Fruit fly (Drosophila melanogaster) whole organism, embryonic: Measurements from ENCODE around the gene slmb.

ENCODE experiments used
- Abd-B ChIP-seq: fragments of 200-800 bp; sonication (Bioruptor generic); optimal IDR thresholded peaks from 2 replicates; lab custom pipeline; 2018; ENCODE audit warnings: missing biosample characterization, mild to moderate bottlenecking, missing genetic modification characterization, moderate library complexity
- Ada2b ChIP-seq: fragments of 200-800 bp; sonication (Bioruptor generic); IDR thresholded peaks from 2 replicates; pipeline ENCODE4 v1.3.6; 2022; ENCODE audit warnings: missing biosample characterization, missing genetic modification characterization
- Atf-2 ChIP-seq: fragments of 200-800 bp; sonication (Bioruptor generic); optimal IDR thresholded peaks from 2 replicates; lab custom pipeline; 2016; ENCODE audit warnings: missing biosample characterization, missing genetic modification characterization
- Bdp1 ChIP-seq: fragments of 200-800 bp; sonication (Bioruptor generic); optimal IDR thresholded peaks from 3 replicates; lab custom pipeline; 2016; ENCODE audit warnings: missing biosample characterization, missing genetic modification characterization
- Bteb2 ChIP-seq: fragments of 200-800 bp; sonication (Bioruptor generic); optimal IDR thresholded peaks from 2 replicates; lab custom pipeline; 2016; ENCODE audit warnings: missing biosample characterization, missing genetic modification characterization
- CG10147 ChIP-seq: fragments of 200-800 bp; sonication (Bioruptor generic); optimal IDR thresholded peaks from 2 replicates; lab custom pipeline; 2019; ENCODE audit warnings: missing biosample characterization, mild to moderate bottlenecking, missing genetic modification characterization, moderate library complexity
- CG10366 ChIP-seq: fragments of 200-800 bp; sonication (Bioruptor generic); IDR thresholded peaks from 2 replicates; pipeline ENCODE4 v1.3.6; 2022; ENCODE audit warnings: missing biosample characterization, missing genetic modification characterization
- CG14441 ChIP-seq: fragments of 200-800 bp; sonication (Bioruptor generic); IDR thresholded peaks from 2 replicates; pipeline ENCODE4 v1.3.6; 2022; ENCODE audit warnings: missing biosample characterization, missing genetic modification characterization
- CG15696 ChIP-seq: fragments of 200-800 bp; sonication (Bioruptor generic); optimal IDR thresholded peaks from 2 replicates; lab custom pipeline; 2019; ENCODE audit warnings: missing biosample characterization, mild to moderate bottlenecking, missing genetic modification characterization, moderate library complexity
- CG16863 ChIP-seq: fragments of 200-800 bp; sonication (Bioruptor generic); optimal IDR thresholded peaks from 3 replicates; lab custom pipeline; 2016; ENCODE audit warnings: missing biosample characterization, missing genetic modification characterization
- CG17328 ChIP-seq: fragments of 200-800 bp; sonication (Bioruptor generic); IDR thresholded peaks from 2 replicates; pipeline ENCODE4 v1.3.6; 2022; ENCODE audit warnings: missing biosample characterization, missing genetic modification characterization
- CG1832 ChIP-seq: fragments of 200-800 bp; sonication (Bioruptor generic); optimal IDR thresholded peaks from 2 replicates; lab custom pipeline; 2017; ENCODE audit warnings: missing biosample characterization, mild to moderate bottlenecking, missing genetic modification characterization, inconsistent platforms
- CG2202 ChIP-seq: fragments of 200-800 bp; sonication (Bioruptor generic); optimal IDR thresholded peaks from 2 replicates; lab custom pipeline; 2018; ENCODE audit warnings: missing biosample characterization, mild to moderate bottlenecking, missing genetic modification characterization
- CG31224 ChIP-seq: fragments of 200-800 bp; sonication (Bioruptor generic); IDR thresholded peaks from 2 replicates; pipeline ENCODE4 v1.3.6; 2022; ENCODE audit warnings: missing biosample characterization, missing genetic modification characterization
- CG3726 ChIP-seq: fragments of 200-800 bp; sonication (Bioruptor generic); IDR thresholded peaks from 3 replicates; pipeline ENCODE4, ENCODE4 v1.3.6; 2022; ENCODE audit warnings: missing biosample characterization, missing genetic modification characterization
- CG3995 ChIP-seq: fragments of 200-800 bp; sonication (Bioruptor generic); optimal IDR thresholded peaks from 3 replicates; lab custom pipeline; 2016; ENCODE audit warnings: missing biosample characterization, missing genetic modification characterization
- CG4360 ChIP-seq: fragments of 200-800 bp; sonication (Bioruptor generic); IDR thresholded peaks from 2 replicates; pipeline ENCODE4 v1.3.6; 2022; ENCODE audit warnings: missing biosample characterization, missing genetic modification characterization
- CG4707 ChIP-seq: fragments of 200-800 bp; sonication (Bioruptor generic); optimal IDR thresholded peaks from 2 replicates; lab custom pipeline; 2018; ENCODE audit warnings: missing biosample characterization, mild to moderate bottlenecking, missing genetic modification characterization, moderate library complexity
- CG6175 ChIP-seq: fragments of 200-800 bp; sonication (Bioruptor generic); IDR thresholded peaks from 3 replicates; pipeline ENCODE4 v1.3.6; 2022; ENCODE audit warnings: missing biosample characterization, missing genetic modification characterization
- CG7556 ChIP-seq: fragments of 200-800 bp; sonication (Bioruptor generic); optimal IDR thresholded peaks from 2 replicates; lab custom pipeline; 2017; ENCODE audit warnings: missing biosample characterization, mild to moderate bottlenecking, missing genetic modification characterization
- CG7928 ChIP-seq: fragments of 200-800 bp; sonication (Bioruptor generic); optimal IDR thresholded peaks from 2 replicates; lab custom pipeline; 2017; ENCODE audit warnings: missing biosample characterization, mild to moderate bottlenecking, missing genetic modification characterization
- CG9727 ChIP-seq: fragments of 200-800 bp; sonication (Bioruptor generic); optimal IDR thresholded peaks from 3 replicates; lab custom pipeline; 2017; ENCODE audit warnings: missing biosample characterization, mild to moderate bottlenecking, missing genetic modification characterization
- CHES-1-like ChIP-seq: fragments of 200-800 bp; sonication (Bioruptor generic); optimal IDR thresholded peaks from 2 replicates; lab custom pipeline; 2016; ENCODE audit warnings: missing biosample characterization, missing genetic modification characterization
- Camta ChIP-seq: fragments of 200-800 bp; sonication (Bioruptor generic); optimal IDR thresholded peaks from 2 replicates; lab custom pipeline; 2016; ENCODE audit warnings: missing biosample characterization, missing genetic modification characterization
- CrebB ChIP-seq: fragments of 200-800 bp; sonication (Bioruptor generic); optimal IDR thresholded peaks from 3 replicates; lab custom pipeline; 2018; ENCODE audit warnings: missing biosample characterization, mild to moderate bottlenecking, missing genetic modification characterization
- D19B ChIP-seq: fragments of 200-800 bp; sonication (Bioruptor generic); optimal IDR thresholded peaks from 2 replicates; lab custom pipeline; 2017; ENCODE audit warnings: missing biosample characterization, mild to moderate bottlenecking, missing genetic modification characterization
- Doc3 ChIP-seq: fragments of 200-800 bp; sonication (Bioruptor generic); IDR thresholded peaks from 3 replicates; pipeline ENCODE4 v1.3.6; 2022; ENCODE audit warnings: missing biosample characterization, missing genetic modification characterization; ENCODE audit not compliant: partially characterized antibody
- Gsc ChIP-seq: fragments of 200-800 bp; sonication (Bioruptor generic); IDR thresholded peaks from 2 replicates; pipeline ENCODE4 v1.3.6; 2022; ENCODE audit warnings: missing biosample characterization, missing genetic modification characterization
- Hr78 ChIP-seq, 2 experiments: fragments of 200-800 bp in 1 of 2; fragments of >200 bp in 1 of 2; sonication (Bioruptor generic) in 1 of 2; optimal IDR thresholded peaks; 2 replicates each; lab custom pipeline; 2017 to 2019; ENCODE audit warnings: missing biosample characterization in 2 of 2, missing genetic modification characterization in 2 of 2, mild to moderate bottlenecking in 1 of 2, moderate library complexity in 1 of 2
- Kr ChIP-seq: fragments of 200-800 bp; sonication (Bioruptor generic); optimal IDR thresholded peaks from 2 replicates; lab custom pipeline; 2017; ENCODE audit warnings: missing biosample characterization, mild to moderate bottlenecking, missing genetic modification characterization
- Max ChIP-seq: fragments of 200-800 bp; sonication (Bioruptor generic); optimal IDR thresholded peaks from 2 replicates; lab custom pipeline; 2016; ENCODE audit warnings: missing biosample characterization, mild to moderate bottlenecking, missing genetic modification characterization
- NFAT ChIP-seq: fragments of 200-800 bp; sonication (Bioruptor generic); IDR thresholded peaks from 2 replicates; pipeline ENCODE4 v1.3.6; 2022; ENCODE audit warnings: missing biosample characterization, missing genetic modification characterization
- Taf1 ChIP-seq: fragments of 200-800 bp; sonication (Bioruptor generic); IDR thresholded peaks from 2 replicates; pipeline ENCODE4 v1.3.6; 2022; ENCODE audit warnings: missing biosample characterization, missing genetic modification characterization
- Xbp1 ChIP-seq: fragments of 200-800 bp; sonication (Bioruptor generic); optimal IDR thresholded peaks from 3 replicates; lab custom pipeline; 2016; ENCODE audit warnings: missing biosample characterization, mild to moderate bottlenecking, missing genetic modification characterization
- Xrp1 ChIP-seq: fragments of 200-800 bp; sonication (Bioruptor generic); IDR thresholded peaks from 2 replicates; pipeline ENCODE4 v1.3.6; 2022; ENCODE audit warnings: missing biosample characterization, missing genetic modification characterization
- ato ChIP-seq: fragments of 200-800 bp; sonication (Bioruptor generic); IDR thresholded peaks from 2 replicates; pipeline ENCODE4 v1.3.6; 2022; ENCODE audit warnings: missing biosample characterization, missing genetic modification characterization; ENCODE audit not compliant: partially characterized antibody
- bcd ChIP-seq: fragments of 200-800 bp; sonication (Bioruptor generic); optimal IDR thresholded peaks from 2 replicates; lab custom pipeline; 2017; ENCODE audit warnings: missing biosample characterization, mild to moderate bottlenecking, missing genetic modification characterization
- bigmax ChIP-seq: fragments of 200-800 bp; sonication (Bioruptor generic); optimal IDR thresholded peaks from 2 replicates; lab custom pipeline; 2018; ENCODE audit warnings: missing biosample characterization, mild to moderate bottlenecking, missing genetic modification characterization
- btn ChIP-seq: fragments of 200-800 bp; sonication (Bioruptor generic); optimal IDR thresholded peaks from 2 replicates; lab custom pipeline; 2016; ENCODE audit warnings: missing biosample characterization, missing genetic modification characterization
- cas ChIP-seq: fragments of 200-800 bp; sonication (Bioruptor generic); IDR thresholded peaks from 2 replicates; pipeline ENCODE4 v1.3.6; 2022; ENCODE audit warnings: missing biosample characterization, missing genetic modification characterization
- ewg ChIP-seq: fragments of 200-800 bp; sonication (Bioruptor generic); optimal IDR thresholded peaks from 3 replicates; lab custom pipeline; 2017; ENCODE audit warnings: mild to moderate bottlenecking, missing biosample characterization, missing genetic modification reagents, missing genetic modification characterization
- hkb ChIP-seq, 2 experiments: fragments of 200-800 bp in 1 of 2; fragments of >200 bp in 1 of 2; sonication (Bioruptor generic) in 1 of 2; IDR thresholded peaks in 1 of 2; optimal IDR thresholded peaks in 1 of 2; 2 replicates each; pipeline versions ENCODE4 v1.3.6 to Lab custom; 2017 to 2022; ENCODE audit warnings: missing biosample characterization in 1 of 2, missing genetic modification characterization in 1 of 2
- inv ChIP-seq: fragments of 200-800 bp; sonication (Bioruptor generic); IDR thresholded peaks from 2 replicates; pipeline ENCODE4 v1.3.6; 2022; ENCODE audit warnings: missing biosample characterization, missing genetic modification characterization; ENCODE audit not compliant: partially characterized antibody
- mirr ChIP-seq: fragments of 200-800 bp; sonication (Bioruptor generic); optimal IDR thresholded peaks from 3 replicates; lab custom pipeline; 2018; ENCODE audit warnings: missing biosample characterization, mild to moderate bottlenecking, missing genetic modification characterization
- nom ChIP-seq: fragments of 200-800 bp; sonication (Bioruptor generic); optimal IDR thresholded peaks from 2 replicates; lab custom pipeline; 2017; ENCODE audit warnings: missing biosample characterization, missing genetic modification characterization, mild to moderate bottlenecking, moderate library complexity, missing genetic modification reagents
- oc ChIP-seq: fragments of 200-800 bp; sonication (Bioruptor generic); optimal IDR thresholded peaks from 2 replicates; lab custom pipeline; 2018; ENCODE audit warnings: missing biosample characterization, mild to moderate bottlenecking, missing genetic modification characterization, moderate library complexity
- psq ChIP-seq: fragments of 200-800 bp; sonication (Bioruptor generic); optimal IDR thresholded peaks from 2 replicates; lab custom pipeline; 2017; ENCODE audit warnings: missing biosample characterization, missing genetic modification characterization
- sd ChIP-seq: fragments of 200-800 bp; sonication (Bioruptor generic); optimal IDR thresholded peaks from 3 replicates; lab custom pipeline; 2018; ENCODE audit warnings: missing biosample characterization, mild to moderate bottlenecking, missing genetic modification characterization, moderate library complexity
- sens ChIP-seq: fragments of 200-800 bp; sonication (Bioruptor generic); peaks from one replicate; lab custom pipeline; 2016; ENCODE audit warnings: missing biosample characterization, missing genetic modification characterization
- unc-4 ChIP-seq: fragments of 200-800 bp; sonication (Bioruptor generic); IDR thresholded peaks from 2 replicates; pipeline ENCODE4 v1.3.6; 2022; ENCODE audit warnings: missing biosample characterization, missing genetic modification characterization; ENCODE audit not compliant: partially characterized antibody

Gene slmb

DNA sequence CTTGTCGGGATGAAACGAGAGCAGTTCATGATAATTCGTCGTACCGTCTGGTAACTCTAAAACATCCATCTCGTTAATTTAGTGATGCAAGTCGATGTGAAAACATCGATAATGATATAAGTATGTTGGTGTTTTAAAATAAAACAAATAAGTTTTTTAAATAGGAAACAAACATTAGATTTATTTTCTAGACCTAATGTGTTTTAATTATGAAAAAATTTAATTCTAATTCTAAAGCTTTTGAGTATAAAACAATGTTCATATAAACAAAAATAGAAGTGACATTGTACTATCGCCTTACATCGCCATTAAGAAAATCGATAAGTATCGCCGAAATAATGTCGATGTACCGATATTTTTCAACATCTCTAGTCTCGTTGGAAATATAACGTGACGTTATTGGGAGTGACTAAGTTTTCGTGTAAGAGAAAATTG, 16.2 kb downstream of the slmb start, which contains the start of gene Rab11 (continued):
- TF ChIP-seq Hr78 (GFP tag; optimal IDR thresholded peaks at IDR 0.05; lab: Kevin White, UChicago) (no peak), CG4707 (no peak), Kr (GFP tag; lab: Kevin White, UChicago) (no peak), sd (tag; lab: Kevin White, UChicago) (peak; percentile 21), CG1832 (GFP tag; lab: Kevin White, UChicago) (no peak), Xrp1 (peak; percentile 44; the same call in 1 of the 2 replicates), Taf1 (GFP tag; lab: Robert Waterston, UW) (no peak), psq (GFP tag; lab: Kevin White, UChicago) (no peak), ato (GFP tag; lab: Robert Waterston, UW) (peak; percentile 17; the same call in 1 of the 2 replicates), Doc3 (GFP tag; lab: Robert Waterston, UW) (peak; percentile 93; the same call in 2 of the 3 replicates), CG10147 (GFP tag; lab: Kevin White, UChicago) (peak; percentile 64), Atf-2 (GFP tag; lab: Kevin White, UChicago) (peak; percentile 24), CG17328 (GFP tag; lab: Robert Waterston, UW) (no peak), Gsc (no peak), Ada2b (0 out of 2 replicates have a peak, but pooled peaks have one; percentile 14), CG3726 (no peak), D19B (GFP tag; lab: Kevin White, UChicago) (no peak), Camta (peak; percentile 23), CG6175 (GFP tag; lab: Robert Waterston, UW) (no peak), Abd-B (GFP tag; lab: Kevin White, UChicago) (peak; percentile 66), CG7928 (GFP tag; lab: Kevin White, UChicago) (no peak), CG31224 (GFP tag; lab: Robert Waterston, UW) (no peak), CG7556 (GFP tag; lab: Kevin White, UChicago) (peak; percentile 42), CrebB (tag; lab: Kevin White, UChicago) (no peak), ewg (peak; percentile 16), CG3995 (GFP tag; lab: Kevin White, UChicago) (peak; percentile 74), unc-4 (GFP tag; lab: Robert Waterston, UW) (peak; percentile 84), bcd (GFP tag; lab: Kevin White, UChicago) (peak; percentile 30), nom (GFP tag; lab: Kevin White, UChicago) (no peak), btn (GFP tag; lab: Kevin White, UChicago) (no peak), CG15696 (peak; percentile 57), inv (GFP tag; lab: Robert Waterston, UW) (peak; percentile 89), sens (GFP tag; lab: Kevin White, UChicago) (peak; percentile 91), bigmax (GFP tag; lab: Kevin White, UChicago) (no peak), oc (tag; lab: Kevin White, UChicago) (no peak), Bdp1 (GFP tag; lab: Kevin White, UChicago) (no peak), Bteb2 (GFP tag; lab: Kevin White, UChicago) (peak; percentile 22), CHES-1-like (GFP tag; lab: Kevin White, UChicago) (no peak), hkb (optimal IDR thresholded peaks at IDR 0.05; lab: Kevin White, UChicago) (no peak), hkb (GFP tag; IDR thresholded peaks at IDR 0.05; lab: Robert Waterston, UW) (no peak), CG16863 (GFP tag; lab: Kevin White, UChicago) (no peak), NFAT (GFP tag; lab: Robert Waterston, UW) (peak; percentile 43; the same call in 1 of the 2 replicates), CG14441 (GFP tag; lab: Robert Waterston, UW) (peak; percentile 32; the same call in 1 of the 2 replicates), Xbp1 (GFP tag; lab: Kevin White, UChicago) (peak; percentile 71), CG9727 (peak; percentile 64), CG2202 (tag; lab: Kevin White, UChicago) (no peak), Max (peak; percentile 71), cas (GFP tag; lab: Robert Waterston, UW) (no peak), CG4360 (GFP tag; lab: Robert Waterston, UW) (no peak), mirr (GFP tag; lab: Kevin White, UChicago) (no peak), CG10366 (GFP tag; lab: Robert Waterston, UW) (peak; percentile 28)
